Worm (Caenorhabditis elegans) whole organism, mixed stage, embryonic: ENCODE results near the gene cal-5.

ENCODE experiments used
- M03D4.4 ChIP-seq: sonication (generic microtip); optimal IDR thresholded peaks from 2 replicates; lab custom pipeline; 2017; ENCODE audit warnings: mild to moderate bottlenecking, missing genetic modification characterization, missing compliant biosample characterization
- bed-3 ChIP-seq: fragments of 200-800 bp; sonication (Bioruptor generic); optimal IDR thresholded peaks from 3 replicates; lab custom pipeline; 2018; ENCODE audit warnings: mild to moderate bottlenecking, missing genetic modification characterization, moderate library complexity, missing compliant biosample characterization
- blmp-1 ChIP-seq: fragments of 150-350 bp; optimal IDR thresholded peaks from 2 replicates; lab custom pipeline; 2014; ENCODE audit warnings: missing biosample characterization, missing genetic modification characterization
- ceh-43 ChIP-seq: fragments of 200-800 bp; sonication (Bioruptor generic); optimal IDR thresholded peaks from 2 replicates; lab custom pipeline; 2018; ENCODE audit warnings: mild to moderate bottlenecking, missing genetic modification characterization, moderate library complexity, missing compliant biosample characterization
- ces-1 ChIP-seq: fragments of 150-350 bp; optimal IDR thresholded peaks from 2 replicates; lab custom pipeline; 2014; ENCODE audit warnings: missing biosample characterization, missing genetic modification reagents, missing genetic modification characterization
- cnd-1 ChIP-seq: fragments of 200-800 bp; sonication (Bioruptor generic); optimal IDR thresholded peaks from 2 replicates; lab custom pipeline; 2018; ENCODE audit warnings: mild to moderate bottlenecking, missing genetic modification characterization, missing compliant biosample characterization
- drap-1 ChIP-seq: fragments of 200-800 bp; sonication (Bioruptor generic); optimal IDR thresholded peaks from 3 replicates; lab custom pipeline; 2018; ENCODE audit warnings: mild to moderate bottlenecking, missing genetic modification characterization, missing compliant biosample characterization
- elt-1 ChIP-seq: sonication (generic microtip); optimal IDR thresholded peaks from 2 replicates; lab custom pipeline; 2017; ENCODE audit warnings: missing genetic modification characterization, mild to moderate bottlenecking, missing compliant biosample characterization, antibody characterized with exemption, moderate library complexity, borderline replicate concordance; ENCODE audit not compliant: insufficient read depth
- elt-3 ChIP-seq: fragments of 150-350 bp; optimal IDR thresholded peaks from 2 replicates; lab custom pipeline; 2014; ENCODE audit warnings: missing biosample characterization, missing genetic modification characterization
- flh-1 ChIP-seq: fragments of 200-800 bp; sonication (Bioruptor generic); optimal IDR thresholded peaks from 2 replicates; lab custom pipeline; 2018; ENCODE audit warnings: mild to moderate bottlenecking, missing genetic modification characterization, moderate library complexity, missing compliant biosample characterization
- hlh-1 ChIP-seq: fragments of 150-350 bp; optimal IDR thresholded peaks from 2 replicates; lab custom pipeline; 2014; ENCODE audit warnings: missing biosample characterization, missing genetic modification reagents, missing genetic modification characterization
- lin-13 ChIP-seq: fragments of 150-350 bp; optimal IDR thresholded peaks from 2 replicates; lab custom pipeline; 2014; ENCODE audit warnings: missing biosample characterization, missing genetic modification characterization
- lin-32 ChIP-seq: fragments of 200-800 bp; sonication (Bioruptor generic); optimal IDR thresholded peaks from 2 replicates; lab custom pipeline; 2018; ENCODE audit warnings: mild to moderate bottlenecking, missing genetic modification characterization, missing compliant biosample characterization
- mab-5 ChIP-seq: fragments of 150-350 bp; optimal IDR thresholded peaks from 2 replicates; lab custom pipeline; 2014; ENCODE audit warnings: missing biosample characterization, missing genetic modification characterization
- mls-2 ChIP-seq: sonication (generic microtip); optimal IDR thresholded peaks from 2 replicates; lab custom pipeline; 2016; ENCODE audit warnings: mild to moderate bottlenecking, missing genetic modification characterization, moderate library complexity, missing compliant biosample characterization
- nhr-12 ChIP-seq: fragments of 150-350 bp; optimal IDR thresholded peaks from 2 replicates; lab custom pipeline; 2014; ENCODE audit warnings: missing biosample characterization, missing genetic modification characterization
- nhr-2 ChIP-seq: fragments of 150-350 bp; optimal IDR thresholded peaks from 2 replicates; lab custom pipeline; 2014; ENCODE audit warnings: missing biosample characterization, missing genetic modification characterization
- nhr-76 ChIP-seq: sonication (generic microtip); optimal IDR thresholded peaks from 2 replicates; lab custom pipeline; 2017; ENCODE audit warnings: missing biosample characterization, missing genetic modification characterization
- pha-4 ChIP-seq: fragments of 150-350 bp; optimal IDR thresholded peaks from 2 replicates; lab custom pipeline; 2018; ENCODE audit warnings: missing biosample characterization, missing genetic modification reagents, missing genetic modification characterization
- sem-2 ChIP-seq: fragments of 200-800 bp; sonication (Bioruptor generic); optimal IDR thresholded peaks from 2 replicates; lab custom pipeline; 2018; ENCODE audit warnings: mild to moderate bottlenecking, missing genetic modification characterization, missing compliant biosample characterization
- sptf-1 ChIP-seq: sonication (generic microtip); optimal IDR thresholded peaks from 2 replicates; lab custom pipeline; 2017; ENCODE audit warnings: mild to moderate bottlenecking, missing genetic modification characterization, moderate library complexity, missing compliant biosample characterization
- tbx-8 ChIP-seq: fragments of 200-800 bp; sonication (Bioruptor generic); optimal IDR thresholded peaks from 2 replicates; lab custom pipeline; 2018; ENCODE audit warnings: mild to moderate bottlenecking, missing genetic modification characterization, moderate library complexity, missing compliant biosample characterization
- unc-39 ChIP-seq: fragments of 150-350 bp; optimal IDR thresholded peaks from 2 replicates; lab custom pipeline; 2014; ENCODE audit warnings: missing biosample characterization, missing genetic modification characterization
- unc-62 ChIP-seq: fragments of 150-350 bp; optimal IDR thresholded peaks from 2 replicates; lab custom pipeline; 2014; ENCODE audit warnings: missing biosample characterization, missing genetic modification reagents, missing genetic modification characterization
- zip-8 ChIP-seq: fragments of 150-350 bp; optimal IDR thresholded peaks from 2 replicates; lab custom pipeline; 2014; ENCODE audit warnings: missing biosample characterization, missing genetic modification characterization
- ztf-11 ChIP-seq: fragments of 150-350 bp; optimal IDR thresholded peaks from 2 replicates; lab custom pipeline; 2014; ENCODE audit warnings: missing biosample characterization, missing genetic modification characterization

The cal-5 gene

ce11 chrX:5033868-5034267 is 43.9 kb downstream of the cal-5 start, which contains the start of gene ZC449.4:
Gene ZC449.4 (minus strand): TSS chrX:5033968.
- TF ChIP-seq sem-2 (GFP tag; lab: Kevin White, UChicago) (no peak), ceh-43 (GFP tag; lab: Kevin White, UChicago) (no peak), ces-1 (GFP tag; lab: Kevin White, UChicago) (peak; percentile 20), nhr-12 (no peak), ztf-11 (tag; lab: Kevin White, UChicago) (no peak), nhr-2 (tag; lab: Kevin White, UChicago) (no peak), elt-3 (tag; lab: Kevin White, UChicago) (no peak), nhr-76 (tag; lab: Kevin White, UChicago) (no peak)

- TF ChIP-seq tbx-8 (GFP tag; lab: Kevin White, UChicago) (no peak), ces-1 (GFP tag; lab: Kevin White, UChicago) (peak; percentile 99), elt-3 (tag; lab: Kevin White, UChicago) (no peak), unc-62 (GFP tag; lab: Kevin White, UChicago) (no peak), ztf-11 (tag; lab: Kevin White, UChicago) (no peak)
Measured at ce11 chrX:5031742-5032141, 46.0 kb downstream of the cal-5 start.

DNA sequence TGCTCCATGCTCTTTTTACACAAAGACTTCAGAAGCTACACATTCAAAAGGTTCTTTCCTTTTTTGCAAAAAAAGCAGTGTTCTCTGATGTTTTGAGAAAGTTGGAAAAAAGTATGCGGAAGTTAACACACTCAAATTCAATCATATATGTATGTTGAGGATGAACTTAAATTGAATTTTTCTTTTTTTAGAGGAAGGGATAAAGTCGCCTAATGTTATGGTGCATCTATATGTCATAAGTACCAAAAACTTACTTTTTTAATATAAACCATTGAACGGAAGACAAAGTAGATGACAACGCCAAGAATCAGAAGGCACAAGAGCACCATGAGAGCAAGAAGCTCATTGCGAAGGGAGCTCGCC is 49.2 kb downstream of the cal-5 start:
- TF ChIP-seq cnd-1 (tag; lab: Kevin White, UChicago) (no peak), hlh-1 (tag; lab: Kevin White, UChicago) (no peak), elt-1 (tag; lab: Kevin White, UChicago) (no peak), unc-62 (GFP tag; lab: Kevin White, UChicago) (no peak), lin-32 (GFP tag; lab: Kevin White, UChicago) (no peak), nhr-2 (tag; lab: Kevin White, UChicago) (no peak), tbx-8 (GFP tag; lab: Kevin White, UChicago) (no peak), nhr-12 (no peak), mab-5 (tag; lab: Kevin White, UChicago) (no peak), bed-3 (no peak), nhr-76 (tag; lab: Kevin White, UChicago) (no peak), ces-1 (GFP tag; lab: Kevin White, UChicago) (no peak), flh-1 (GFP tag; lab: Kevin White, UChicago) (no peak), elt-3 (tag; lab: Kevin White, UChicago) (no peak), ceh-43 (GFP tag; lab: Kevin White, UChicago) (no peak), mls-2 (tag; lab: Kevin White, UChicago) (no peak), blmp-1 (tag; lab: Kevin White, UChicago) (no peak)

- no peak for TF ChIP-seq nhr-12
- TF ChIP-seq ztf-11 (tag; lab: Kevin White, UChicago): no peak
- no peak for TF ChIP-seq nhr-76 (tag; lab: Kevin White, UChicago)
- no peak for TF ChIP-seq drap-1
- peak; percentile 73 for TF ChIP-seq ces-1 (GFP tag; lab: Kevin White, UChicago)
- no peak for TF ChIP-seq elt-1 (tag; lab: Kevin White, UChicago)
- no peak for TF ChIP-seq lin-13 (tag; lab: Kevin White, UChicago)
- peak; percentile 44 for TF ChIP-seq hlh-1 (tag; lab: Kevin White, UChicago)
- TF ChIP-seq, all 35 proteins: peak for 2
Measured at ce11 chrX:5027923-5028592, 49.7 kb downstream of the cal-5 start.

ce11 chrX:5026461-5026860 is 51.3 kb downstream of the cal-5 start:
- no peak for TF ChIP-seq mls-2 (tag; lab: Kevin White, UChicago)
- no peak for TF ChIP-seq drap-1
- TF ChIP-seq ces-1 (GFP tag; lab: Kevin White, UChicago): no peak
- no peak for TF ChIP-seq sptf-1 (tag; lab: Kevin White, UChicago)
- no peak for TF ChIP-seq flh-1 (GFP tag; lab: Kevin White, UChicago)
- no peak for TF ChIP-seq zip-8
- no peak for TF ChIP-seq lin-13 (tag; lab: Kevin White, UChicago)
- no peak for TF ChIP-seq ceh-43 (GFP tag; lab: Kevin White, UChicago)
- no peak for TF ChIP-seq unc-39 (tag; lab: Kevin White, UChicago)
- no peak for TF ChIP-seq M03D4.4 (tag; lab: Kevin White, UChicago)
- TF ChIP-seq pha-4 (tag; lab: Kevin White, UChicago): no peak
- TF ChIP-seq mab-5 (tag; lab: Kevin White, UChicago): no peak
- no peak for TF ChIP-seq bed-3
